Worm (Caenorhabditis elegans) whole organism, L2 larva: Measurements from ENCODE around the gene str-99.

Source experiments
- ZK546.5 ChIP-seq: sonication (generic microtip); optimal IDR thresholded peaks from 2 replicates; lab custom pipeline; 2017; ENCODE audit warnings: missing biosample characterization, missing genetic modification characterization
- aly-2 ChIP-seq: fragments of 150-350 bp; optimal IDR thresholded peaks from 2 replicates; lab custom pipeline; 2014; ENCODE audit warnings: missing biosample characterization, missing genetic modification characterization
- lin-39 ChIP-seq: fragments of 150-350 bp; optimal IDR thresholded peaks from 2 replicates; lab custom pipeline; 2014; ENCODE audit warnings: missing biosample characterization, missing genetic modification reagents, missing genetic modification characterization
- mbf-1 ChIP-seq: sonication (generic microtip); optimal IDR thresholded peaks from 2 replicates; lab custom pipeline; 2017; ENCODE audit warnings: missing biosample characterization, missing genetic modification characterization
- nhr-12 ChIP-seq: fragments of 150-350 bp; optimal IDR thresholded peaks from 2 replicates; lab custom pipeline; 2014; ENCODE audit warnings: missing biosample characterization, missing genetic modification characterization
- nhr-25 ChIP-seq: fragments of 150-350 bp; sonication (generic microtip); optimal IDR thresholded peaks from 3 replicates; lab custom pipeline; 2014; ENCODE audit warnings: missing biosample characterization, missing genetic modification characterization
- skn-1 ChIP-seq: sonication (generic microtip); optimal IDR thresholded peaks from 2 replicates; lab custom pipeline; 2017; ENCODE audit warnings: missing biosample characterization, missing genetic modification characterization
- unc-62 ChIP-seq: fragments of 150-350 bp; optimal IDR thresholded peaks from 2 replicates; lab custom pipeline; 2014; ENCODE audit warnings: missing biosample characterization, missing genetic modification reagents, missing genetic modification characterization

DNA sequence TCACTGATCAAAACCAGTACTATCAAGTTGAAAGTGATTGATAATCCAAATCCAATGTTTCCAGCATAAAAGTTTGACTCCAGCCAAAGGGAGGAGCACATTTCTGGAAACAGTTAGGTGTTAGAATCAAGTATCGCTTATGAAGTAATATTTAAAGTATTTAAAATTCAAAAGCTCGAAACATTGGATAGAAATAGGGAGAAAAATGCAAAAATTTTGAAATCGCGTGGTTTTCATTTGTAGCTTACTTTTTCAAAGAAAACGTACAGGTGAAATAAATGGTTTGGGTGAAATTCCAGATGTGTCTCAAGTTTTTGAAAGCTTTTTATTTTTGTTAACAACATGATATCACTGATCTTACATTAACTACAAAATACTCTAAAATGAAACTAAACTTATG, 10.7 kb upstream of the str-99 start, which contains the start of gene str-111:
- TF ChIP-seq nhr-12 (tag; lab: Kevin White, UChicago) (no peak), aly-2 (no peak), mbf-1 (tag; lab: Kevin White, UChicago) (no peak), lin-39 (no peak), skn-1 (tag; lab: Kevin White, UChicago) (no peak), nhr-25 (tag; lab: Kevin White, UChicago) (no peak), unc-62 (GFP tag; lab: Kevin White, UChicago) (no peak), ZK546.5 (tag; lab: Kevin White, UChicago) (no peak)
